Worm (Caenorhabditis elegans) whole organism, early embryonic: ENCODE results near the gene B0198.3.

Experiments
- ama-1 ChIP-seq: fragments of 150-350 bp; optimal IDR thresholded peaks from 2 replicates; lab custom pipeline; 2014
- ets-7 ChIP-seq: sonication (generic microtip); optimal IDR thresholded peaks from 2 replicates; lab custom pipeline; 2016; ENCODE audit warnings: missing genotype, missing genetic modification characterization, missing compliant biosample characterization
- flt-1 ChIP-seq: fragments of 200-800 bp; sonication (Bioruptor generic); IDR thresholded peaks from 2 replicates; pipeline ENCODE4 v1.3.6; 2022; ENCODE audit warnings: missing genetic modification characterization, missing compliant biosample characterization
- pes-1 ChIP-seq: fragments of 200-800 bp; sonication (Bioruptor generic); IDR thresholded peaks from 2 replicates; pipeline ENCODE4 v1.3.6; 2022; ENCODE audit warnings: missing genetic modification reagents, missing genetic modification characterization, missing compliant biosample characterization
- tbx-11 ChIP-seq: fragments of 200-800 bp; sonication (Bioruptor generic); IDR thresholded peaks from 2 replicates; pipeline ENCODE4 v1.3.6; 2022; ENCODE audit warnings: missing genetic modification characterization, missing compliant biosample characterization
- tra-4 ChIP-seq: sonication (generic microtip); optimal IDR thresholded peaks from 2 replicates; lab custom pipeline; 2017; ENCODE audit warnings: missing genetic modification characterization, missing compliant biosample characterization

ce11 chrX:12064908-12065307 lies 8.0 kb upstream of the B0198.3 start, which contains the start of gene lgc-23:
- TF ChIP-seq tra-4 (tag; lab: Kevin White, UChicago) = no peak
- no peak for TF ChIP-seq ets-7 (tag; lab: Kevin White, UChicago)
- no peak for TF ChIP-seq tbx-11 (GFP tag; lab: Robert Waterston, UW)
- TF ChIP-seq pes-1 (GFP tag; lab: Robert Waterston, UW) = no peak
- no peak for TF ChIP-seq ama-1
- TF ChIP-seq flt-1 = no peak
